Worm (Caenorhabditis elegans) whole organism, L3 larva: Measurements from ENCODE around the gene F57C2.5.

Experiments
- ceh-82 ChIP-seq: fragments of 150-350 bp; optimal IDR thresholded peaks from 2 replicates; lab custom pipeline; 2014; ENCODE audit warnings: missing biosample characterization, missing genetic modification characterization
- elt-1 ChIP-seq: fragments of 150-350 bp; optimal IDR thresholded peaks from 2 replicates; lab custom pipeline; 2014; ENCODE audit warnings: missing biosample characterization, missing genetic modification characterization
- nhr-12 ChIP-seq: fragments of 150-350 bp; optimal IDR thresholded peaks from 2 replicates; lab custom pipeline; 2014; ENCODE audit warnings: missing biosample characterization, missing genetic modification characterization
- nhr-77 ChIP-seq: fragments of 150-350 bp; optimal IDR thresholded peaks from 2 replicates; lab custom pipeline; 2014; ENCODE audit warnings: missing biosample characterization, missing genetic modification characterization

DNA sequence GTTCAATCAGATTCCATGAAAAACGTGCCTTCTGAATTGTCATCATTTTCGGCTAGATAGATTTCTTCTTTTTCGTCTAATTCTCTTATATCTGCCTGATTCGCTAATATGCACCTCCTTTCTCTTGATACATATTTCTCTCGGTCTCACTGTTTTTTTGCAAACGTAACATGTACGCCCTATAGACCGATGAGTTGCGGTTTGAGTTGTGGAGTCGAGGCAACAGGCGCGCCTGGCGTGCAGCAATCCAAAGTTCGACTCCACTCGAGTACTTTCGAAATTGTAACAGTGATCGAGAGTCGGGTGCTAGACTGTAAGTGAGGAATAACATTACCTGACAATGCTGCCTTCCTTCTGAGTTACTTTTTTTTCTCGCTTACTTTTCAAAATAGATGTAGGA is 31.2 kb downstream of the F57C2.5 start:
- TF ChIP-seq ceh-82 (tag; lab: Kevin White, UChicago) (no peak), nhr-77 (tag; lab: Kevin White, UChicago) (peak; percentile 84), elt-1 (peak; percentile 17), nhr-12 (tag; lab: Kevin White, UChicago) (no peak)
